Fruit fly (Drosophila melanogaster) whole organism, wandering third instar larva: ENCODE results near the gene Myo95E.
A peak's percentile ranks its signal among the peaks of the same experiment; 100 is the strongest.

Experiments used
- Abd-B ChIP-seq: fragments of >200 bp; optimal IDR thresholded peaks from 2 replicates; lab custom pipeline; 2017; ENCODE audit warnings: missing biosample characterization, missing genetic modification characterization
- CG32264 ChIP-seq: fragments of 200-800 bp; sonication (Bioruptor generic); optimal IDR thresholded peaks from 2 replicates; lab custom pipeline; 2016; ENCODE audit warnings: missing biosample characterization, missing genetic modification characterization
- CG9705 ChIP-seq: fragments of 200-800 bp; sonication (Bioruptor generic); optimal IDR thresholded peaks from 2 replicates; lab custom pipeline; 2018; ENCODE audit warnings: missing biosample characterization, mild to moderate bottlenecking, missing genetic modification characterization
- CrebA ChIP-seq: fragments of 200-800 bp; sonication (Bioruptor generic); optimal IDR thresholded peaks from 2 replicates; lab custom pipeline; 2016; ENCODE audit warnings: missing biosample characterization, mild to moderate bottlenecking, missing genetic modification characterization, borderline replicate concordance
- Dfd ChIP-seq: fragments of >200 bp; optimal IDR thresholded peaks from 2 replicates; lab custom pipeline; 2017; ENCODE audit warnings: missing biosample characterization, missing genetic modification characterization
- Dif ChIP-seq: fragments of 200-275, 200-300 bp; sonication (Bioruptor generic); optimal IDR thresholded peaks from 2 replicates; lab custom pipeline; 2018; ENCODE audit warnings: missing biosample characterization, missing genetic modification characterization; ENCODE audit not compliant: partially characterized antibody
- GATAd ChIP-seq: sonication (Bioruptor generic); optimal IDR thresholded peaks from 2 replicates; lab custom pipeline; 2016; ENCODE audit warnings: missing biosample characterization, missing genetic modification characterization
- HLH106 ChIP-seq: fragments of 200-800 bp; optimal IDR thresholded peaks from 3 replicates; lab custom pipeline; 2019; ENCODE audit warnings: missing biosample characterization, mild to moderate bottlenecking, missing genetic modification characterization, moderate library complexity
- Hnf4 ChIP-seq: fragments of 200-800 bp; sonication (Bioruptor generic); optimal IDR thresholded peaks from 2 replicates; lab custom pipeline; 2016; ENCODE audit warnings: missing biosample characterization, mild to moderate bottlenecking, missing genetic modification characterization
- Hr78 ChIP-seq: fragments of >200 bp; optimal IDR thresholded peaks from 2 replicates; lab custom pipeline; 2017; ENCODE audit warnings: missing biosample characterization, missing genetic modification characterization
- Hr83 ChIP-seq: fragments of 200-300 bp; sonication (Bioruptor generic); optimal IDR thresholded peaks from 2 replicates; lab custom pipeline; 2016; ENCODE audit warnings: missing biosample characterization, mild to moderate bottlenecking, missing genetic modification characterization, moderate library complexity; ENCODE audit not compliant: poor library complexity, severe bottlenecking
- Jra ChIP-seq: sonication (Bioruptor generic); optimal IDR thresholded peaks from 2 replicates; lab custom pipeline; 2016; ENCODE audit warnings: missing biosample characterization, missing genetic modification characterization
- Mio ChIP-seq: sonication (Bioruptor generic); optimal IDR thresholded peaks from 2 replicates; lab custom pipeline; 2016; ENCODE audit warnings: missing biosample characterization, missing genetic modification characterization
- Myc ChIP-seq: fragments of >200 bp; optimal IDR thresholded peaks from 2 replicates; lab custom pipeline; 2017
- N ChIP-seq: fragments of >200 bp; optimal IDR thresholded peaks from 2 replicates; lab custom pipeline; 2018; ENCODE audit warnings: missing biosample characterization, missing external identifiers, missing genetic modification characterization
- OdsH ChIP-seq: fragments of 200-800 bp; sonication (Bioruptor generic); optimal IDR thresholded peaks from 2 replicates; lab custom pipeline; 2016; ENCODE audit warnings: missing biosample characterization, mild to moderate bottlenecking, missing genetic modification characterization
- Rel ChIP-seq, 2 experiments: fragments of 200-800 bp; sonication (Bioruptor generic) in 1 of 2; optimal IDR thresholded peaks; 2 replicates in 1 of 2; 3 replicates in 1 of 2; lab custom pipeline; 2016 to 2019; ENCODE audit warnings: mild to moderate bottlenecking in 2 of 2, missing biosample characterization in 2 of 2, missing genetic modification characterization in 2 of 2, moderate library complexity in 1 of 2
- Sp1 ChIP-seq: fragments of 200-800 bp; sonication (Bioruptor generic); optimal IDR thresholded peaks from 3 replicates; lab custom pipeline; 2019; ENCODE audit warnings: missing biosample characterization, mild to moderate bottlenecking, missing genetic modification characterization, moderate library complexity
- Vsx2 ChIP-seq: fragments of 200-300, 225-300 bp; sonication (Bioruptor generic); optimal IDR thresholded peaks from 2 replicates; lab custom pipeline; 2018; ENCODE audit warnings: missing biosample characterization, missing genetic modification characterization; ENCODE audit not compliant: partially characterized antibody
- dl ChIP-seq, 2 experiments: fragments of 175-275, 200-275 bp in 1 of 2; fragments of 200-275 bp in 1 of 2; sonication (Bioruptor generic); optimal IDR thresholded peaks; lab custom pipeline; 2018; ENCODE audit warnings: mild to moderate bottlenecking in 2 of 2, missing biosample characterization in 2 of 2, missing genetic modification characterization in 2 of 2, moderate library complexity in 2 of 2; ENCODE audit not compliant: partially characterized antibody in 2 of 2, insufficient read depth in 1 of 2
- dsf ChIP-seq: sonication (Bioruptor generic); optimal IDR thresholded peaks from 2 replicates; lab custom pipeline; 2016; ENCODE audit warnings: missing biosample characterization, missing genetic modification characterization, borderline replicate concordance
- ey ChIP-seq: fragments of 200-800 bp; sonication (Bioruptor generic); optimal IDR thresholded peaks from 2 replicates; lab custom pipeline; 2016; ENCODE audit warnings: missing biosample characterization, missing genetic modification characterization
- foxo ChIP-seq, 2 experiments: fragments of 200-800 bp; sonication (Bioruptor generic); optimal IDR thresholded peaks; 2 replicates in 1 of 2; 3 replicates in 1 of 2; lab custom pipeline; 2016 to 2017; ENCODE audit warnings: missing biosample characterization in 2 of 2, missing genetic modification characterization in 2 of 2
- fru ChIP-seq: fragments of 200-800 bp; sonication (Bioruptor generic); optimal IDR thresholded peaks from 3 replicates; lab custom pipeline; 2016; ENCODE audit warnings: missing biosample characterization, mild to moderate bottlenecking, missing genetic modification characterization
- h ChIP-seq: fragments of 200-800 bp; sonication (Bioruptor generic); optimal IDR thresholded peaks from 3 replicates; lab custom pipeline; 2016; ENCODE audit warnings: missing biosample characterization, mild to moderate bottlenecking, missing genetic modification characterization
- jim ChIP-seq: fragments of 175-275, 200-325 bp; sonication (Bioruptor generic); optimal IDR thresholded peaks from 2 replicates; lab custom pipeline; 2016; ENCODE audit warnings: missing biosample characterization, mild to moderate bottlenecking, missing genetic modification characterization
- lola ChIP-seq: fragments of >200 bp; optimal IDR thresholded peaks from 2 replicates; lab custom pipeline; 2017; ENCODE audit warnings: missing biosample characterization, missing genetic modification characterization
- pan ChIP-seq: fragments of >200 bp; optimal IDR thresholded peaks from 2 replicates; lab custom pipeline; 2017
- psq ChIP-seq: fragments of 200-800 bp; sonication (Bioruptor generic); optimal IDR thresholded peaks from 3 replicates; lab custom pipeline; 2017; ENCODE audit warnings: missing biosample characterization, mild to moderate bottlenecking, missing genetic modification characterization, moderate library complexity
- rgr ChIP-seq: fragments of 200-800 bp; sonication (Bioruptor generic); optimal IDR thresholded peaks from 3 replicates; lab custom pipeline; 2016; ENCODE audit warnings: missing biosample characterization, mild to moderate bottlenecking, missing genetic modification characterization
- sage ChIP-seq: fragments of 200-800 bp; sonication (Bioruptor generic); optimal IDR thresholded peaks from 2 replicates; lab custom pipeline; 2016; ENCODE audit warnings: missing biosample characterization, mild to moderate bottlenecking, missing genetic modification characterization
- sv ChIP-seq: fragments of 200-800 bp; sonication (Bioruptor generic); optimal IDR thresholded peaks from 3 replicates; lab custom pipeline; 2016; ENCODE audit warnings: missing biosample characterization, missing genetic modification characterization
- tai ChIP-seq: sonication (Bioruptor generic); optimal IDR thresholded peaks from 2 replicates; lab custom pipeline; 2016; ENCODE audit warnings: missing biosample characterization, missing genetic modification characterization
- woc ChIP-seq: sonication (Bioruptor generic); optimal IDR thresholded peaks from 2 replicates; lab custom pipeline; 2016; ENCODE audit warnings: missing biosample characterization, mild to moderate bottlenecking, missing genetic modification characterization

The Myo95E gene

DNA sequence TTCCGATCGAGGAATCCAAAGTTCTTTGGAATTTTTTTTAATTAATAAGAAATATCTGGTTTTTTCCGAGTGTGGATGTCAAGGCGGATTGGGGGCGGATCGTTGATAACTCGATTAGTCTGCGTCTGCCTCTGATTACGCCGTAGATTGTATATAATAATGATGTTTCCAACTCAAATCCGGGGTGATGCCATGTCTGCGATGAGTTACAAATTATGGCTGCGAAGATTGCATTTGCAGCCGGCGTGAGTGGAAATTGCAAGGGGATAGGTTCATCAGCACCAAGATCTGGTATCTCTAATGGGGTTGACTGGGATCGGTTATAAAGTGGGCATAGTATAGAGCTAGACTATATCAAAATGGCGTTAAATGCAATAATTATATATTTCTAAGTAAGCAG is 38.9 kb downstream of the Myo95E start:
- TF ChIP-seq Dfd (GFP tag; lab: Kevin White, UChicago) (no peak), CG32264 (no peak), dsf (GFP tag; lab: Kevin White, UChicago) (no peak), N (no peak), HLH106 (tag; lab: Kevin White, UChicago) (no peak), Abd-B (GFP tag; lab: Kevin White, UChicago) (no peak), Sp1 (GFP tag; lab: Kevin White, UChicago) (no peak), ey (GFP tag; lab: Kevin White, UChicago) (no peak), Vsx2 (GFP tag; lab: Kevin White, UChicago) (no peak), h (GFP tag; lab: Kevin White, UChicago) (no peak), Mio (GFP tag; lab: Kevin White, UChicago) (no peak), pan (no peak), dl (GFP tag; optimal IDR thresholded peaks at IDR 0.05; lab: Kevin White, UChicago; ENCODE audit: insufficient read depth in 1 of 2, partially characterized antibody in 2 of 2) (no peak)
- TF ChIP-seq, all 38 proteins: peak for 0

DNA sequence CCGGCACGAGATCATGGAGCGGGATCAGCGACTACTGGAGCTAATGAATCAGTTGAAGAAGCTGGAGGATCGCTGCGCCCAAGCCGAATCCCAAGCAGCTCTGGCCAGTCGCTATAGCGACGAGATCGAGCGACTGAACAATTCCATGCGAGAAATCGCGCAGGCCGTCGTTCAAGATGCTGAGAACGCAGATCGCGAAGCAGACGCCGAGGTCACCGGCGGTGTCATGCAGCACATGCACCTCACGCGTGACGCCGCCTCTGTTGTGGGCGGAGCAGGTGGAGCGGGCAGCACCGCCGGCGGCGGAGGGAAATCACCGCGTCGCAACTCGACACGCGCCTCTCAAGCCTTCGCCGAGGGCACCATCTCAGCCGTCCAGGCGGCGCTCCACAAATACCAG is 39.6 kb downstream of the Myo95E start:
- TF ChIP-seq Rel (GFP tag; optimal IDR thresholded peaks at IDR 0.05; lab: Kevin White, UChicago) (no peak), Rel (tag; optimal IDR thresholded peaks at IDR 0.05; lab: Kevin White, UChicago) (peak; percentile 88), Dfd (GFP tag; lab: Kevin White, UChicago) (no peak)

DNA sequence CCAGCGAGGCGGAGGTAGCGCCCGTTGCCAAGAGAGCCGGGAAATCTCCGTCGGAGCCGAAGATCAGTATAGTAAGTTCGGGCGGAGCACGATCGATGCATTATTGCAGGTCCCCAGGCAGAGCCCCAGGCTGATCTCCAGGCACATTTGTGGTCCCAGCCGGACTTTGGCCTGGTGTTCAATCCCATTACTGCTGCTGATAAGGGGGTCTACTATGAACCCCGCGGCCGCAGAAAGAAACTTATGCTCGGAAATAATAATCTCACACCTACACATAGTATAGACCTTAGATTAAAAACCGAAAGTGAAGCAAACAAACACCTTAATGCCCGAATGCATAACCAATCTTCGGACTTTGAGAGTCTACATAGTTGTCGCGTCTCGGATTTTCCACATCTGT is 44.3 kb downstream of the Myo95E start:
- TF ChIP-seq fru (no peak), Rel (GFP tag; optimal IDR thresholded peaks at IDR 0.05; lab: Kevin White, UChicago) (no peak), Rel (tag; optimal IDR thresholded peaks at IDR 0.05; lab: Kevin White, UChicago) (peak; percentile 14), Hnf4 (GFP tag; lab: Kevin White, UChicago) (peak; percentile 10), psq (GFP tag; lab: Kevin White, UChicago) (no peak)
- TF ChIP-seq, all 38 proteins: peak for 2

DNA sequence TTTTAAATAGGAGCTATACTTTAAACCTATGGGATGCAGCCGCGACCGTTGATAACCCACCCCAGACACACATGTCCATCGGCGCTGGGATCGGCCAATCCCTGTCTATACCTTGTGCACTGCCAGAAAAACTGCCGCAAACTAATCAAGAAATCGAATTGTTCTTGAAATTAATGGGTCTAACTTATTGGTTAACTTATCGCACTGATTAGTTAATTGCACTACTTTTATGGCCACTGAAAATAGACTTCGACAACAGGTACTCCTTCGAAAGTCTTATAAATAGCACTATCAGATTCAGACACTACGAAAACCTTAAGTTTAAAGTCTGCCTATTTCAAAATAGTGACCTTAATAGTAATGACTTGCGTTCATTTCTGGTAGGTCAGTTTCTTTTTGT is 45.1 kb downstream of the Myo95E start, which contains the start of gene CG13607:
CG13607 (minus strand) TSS at position 143 of the 400 bp plus-strand sequence.
- TF ChIP-seq Dif (GFP tag; lab: Kevin White, UChicago) (no peak), foxo (GFP tag; optimal IDR thresholded peaks at IDR 0.05; lab: Kevin White, UChicago) (no peak), OdsH (no peak), Abd-B (GFP tag; lab: Kevin White, UChicago) (no peak)

DNA sequence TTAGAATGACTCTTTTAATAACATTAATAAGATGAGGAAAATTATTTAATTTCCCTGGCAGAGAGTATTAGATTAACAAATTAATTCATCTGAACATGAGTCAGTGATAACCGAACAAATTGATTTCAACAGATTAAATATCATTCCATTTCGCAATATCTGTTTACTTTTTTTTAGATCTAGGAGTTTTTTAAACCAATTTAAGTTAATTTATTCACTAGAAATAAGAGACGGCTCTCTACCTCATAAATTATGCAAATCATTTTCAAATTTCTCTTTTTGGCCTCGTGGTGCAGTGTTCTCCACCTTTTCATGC is 48.3 kb downstream of the Myo95E start, which contains the start of gene Root:
Root (plus strand) TSS at position 217 of the 316 bp plus-strand sequence.
- TF ChIP-seq sage (GFP tag; lab: Kevin White, UChicago): no peak
- no peak for TF ChIP-seq tai
- TF ChIP-seq, all 38 proteins: peak for 0

DNA sequence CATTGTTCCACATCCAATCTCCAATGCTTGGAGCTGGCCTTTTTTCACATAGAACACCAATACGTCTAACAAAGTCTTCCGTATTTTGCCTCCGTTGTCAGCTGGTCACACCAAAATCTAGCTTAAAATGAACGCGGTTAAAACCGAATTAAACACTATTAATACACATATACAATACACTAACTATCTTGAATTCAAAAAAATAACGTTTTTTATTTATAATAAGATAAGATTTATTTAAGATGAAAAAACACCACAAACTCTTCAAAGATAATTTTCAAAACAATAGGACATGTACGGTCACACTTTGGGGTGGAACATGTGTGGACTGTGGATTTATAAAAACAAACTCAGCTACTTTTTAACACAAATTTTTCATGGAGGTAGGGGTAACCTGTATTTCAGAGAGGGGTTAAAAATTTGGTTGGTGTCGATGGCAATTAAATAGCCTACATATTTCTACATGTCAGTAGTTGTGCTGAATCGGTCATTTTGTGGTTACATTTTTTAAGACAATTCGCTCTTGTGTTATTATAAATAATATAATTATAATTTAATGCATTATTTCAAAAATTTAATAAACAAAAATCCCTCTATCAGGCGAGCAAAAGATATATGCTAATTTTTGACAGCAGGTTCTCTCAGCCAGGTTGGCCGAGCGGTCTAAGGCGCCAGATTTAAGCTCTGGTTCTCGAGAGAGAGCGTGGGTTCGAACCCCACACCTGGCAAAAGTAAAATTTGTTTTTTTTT is 48.8 kb downstream of the Myo95E start, which contains the start of gene CG13605:
CG13605 (minus strand) TSS at position 70 of the 750 bp plus-strand sequence.
- TF ChIP-seq pan (no peak), HLH106 (tag; lab: Kevin White, UChicago) (peak; percentile 67), tai (no peak), Dif (GFP tag; lab: Kevin White, UChicago) (peak; percentile 16), Hr83 (peak; percentile 2), sage (GFP tag; lab: Kevin White, UChicago) (peak; percentile 69), Mio (GFP tag; lab: Kevin White, UChicago) (no peak), OdsH (peak; percentile 50), CG9705 (GFP tag; lab: Kevin White, UChicago) (no peak), Dfd (GFP tag; lab: Kevin White, UChicago) (no peak), N (no peak), dl (GFP tag; optimal IDR thresholded peaks at IDR 0.05; lab: Kevin White, UChicago; ENCODE audit: insufficient read depth in 1 of 2, partially characterized antibody in 2 of 2) (no peak), Sp1 (GFP tag; lab: Kevin White, UChicago) (peak; percentile 66), woc (peak; percentile 56), jim (no peak), CrebA (no peak), Rel (GFP tag; optimal IDR thresholded peaks at IDR 0.05; lab: Kevin White, UChicago) (peak; percentile 37), Rel (tag; optimal IDR thresholded peaks at IDR 0.05; lab: Kevin White, UChicago) (peak; percentile 6), GATAd (GFP tag; lab: Kevin White, UChicago) (no peak), foxo (GFP tag; optimal IDR thresholded peaks at IDR 0.05; lab: Kevin White, UChicago) (peak in 1 of 2 experiments; percentile 77), lola (GFP tag; lab: Kevin White, UChicago) (no peak), rgr (GFP tag; lab: Kevin White, UChicago) (peak; percentile 59), fru (peak; percentile 63), Myc (peak; percentile 60), Jra (GFP tag; lab: Kevin White, UChicago) (peak; percentile 16), Hr78 (GFP tag; lab: Kevin White, UChicago) (no peak), Hnf4 (GFP tag; lab: Kevin White, UChicago) (peak; percentile 49), sv (GFP tag; lab: Kevin White, UChicago) (peak; percentile 55), Vsx2 (GFP tag; lab: Kevin White, UChicago) (no peak), psq (GFP tag; lab: Kevin White, UChicago) (peak; percentile 58), CG32264 (peak; percentile 34), h (GFP tag; lab: Kevin White, UChicago) (peak; percentile 69)
